Fruit fly (Drosophila melanogaster): Measurements from ENCODE around the gene Dpy-30L1.

DNA sequence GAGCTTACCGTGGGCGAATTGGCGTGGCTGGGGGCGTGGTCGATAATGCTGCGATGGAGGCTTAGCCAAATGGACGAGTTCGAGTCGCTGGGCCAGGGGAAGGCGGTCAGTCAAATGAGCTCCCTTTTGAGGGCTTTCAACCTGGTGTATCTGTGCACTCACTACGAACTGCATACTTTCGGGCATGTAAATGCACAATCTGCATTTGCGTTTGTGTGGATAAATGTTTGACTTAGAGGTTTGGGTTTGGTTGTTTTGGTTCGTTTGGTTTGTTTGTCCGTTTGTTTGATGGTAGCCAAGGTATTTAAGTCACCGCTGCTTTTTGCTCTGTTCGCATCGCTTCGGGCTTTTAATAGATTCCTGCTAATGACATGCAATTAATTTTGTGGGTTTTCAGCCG, 21.2 kb upstream of the Dpy-30L1 start:
- TF ChIP-seq CG4496 (GFP tag; IDR thresholded peaks at IDR 0.05) (no peak), CG9948 (tag; optimal IDR thresholded peaks at IDR 0.05) (no peak), CG10348 (GFP tag; IDR thresholded peaks at IDR 0.05) (no peak), CG13204 (GFP tag; optimal IDR thresholded peaks at IDR 0.05) (no peak)
